Fruit fly (Drosophila melanogaster) whole organism, embryonic: ENCODE results near the gene DIP-alpha.

Experiments used
- Asciz ChIP-seq: fragments of 200-800 bp; sonication (Bioruptor generic); optimal IDR thresholded peaks from 2 replicates; lab custom pipeline; 2017; ENCODE audit warnings: missing biosample characterization, mild to moderate bottlenecking, missing genetic modification characterization, missing genetic modification reagents
- C15 ChIP-seq: fragments of 200-800 bp; sonication (Bioruptor generic); IDR thresholded peaks from 3 replicates; pipeline ENCODE4 v1.3.6; 2022; ENCODE audit warnings: missing biosample characterization, missing genetic modification characterization
- CG10209 ChIP-seq: fragments of 200-800 bp; sonication (Bioruptor generic); optimal IDR thresholded peaks from 3 replicates; lab custom pipeline; 2017; ENCODE audit warnings: missing biosample characterization, mild to moderate bottlenecking, missing genetic modification characterization, missing genetic modification reagents
- CG10267 ChIP-seq: fragments of 200-800 bp; sonication (Bioruptor generic); optimal IDR thresholded peaks from 2 replicates; lab custom pipeline; 2018; ENCODE audit warnings: missing biosample characterization, mild to moderate bottlenecking, missing genetic modification characterization, moderate library complexity
- CG10543 ChIP-seq: fragments of 200-800 bp; sonication (Bioruptor generic); optimal IDR thresholded peaks from 3 replicates; lab custom pipeline; 2017; ENCODE audit warnings: missing biosample characterization, mild to moderate bottlenecking, missing genetic modification characterization, moderate library complexity
- CG11247 ChIP-seq: fragments of 200-800 bp; sonication (Bioruptor generic); IDR thresholded peaks from 2 replicates; pipeline ENCODE4 v1.3.6; 2022; ENCODE audit warnings: missing biosample characterization, missing genetic modification characterization
- CG11696 ChIP-seq: fragments of 200-800 bp; sonication (Bioruptor generic); IDR thresholded peaks from 2 replicates; pipeline ENCODE4 v1.3.6; 2022; ENCODE audit warnings: missing biosample characterization, missing genetic modification characterization
- CG12391 ChIP-seq: fragments of 200-800 bp; sonication (Bioruptor generic); optimal IDR thresholded peaks from 3 replicates; lab custom pipeline; 2018; ENCODE audit warnings: missing biosample characterization, mild to moderate bottlenecking, missing genetic modification characterization, moderate library complexity
- CG12659 ChIP-seq: fragments of 200-800 bp; sonication (Bioruptor generic); optimal IDR thresholded peaks from 3 replicates; lab custom pipeline; 2017; ENCODE audit warnings: mild to moderate bottlenecking, missing biosample characterization, missing genetic modification reagents, missing genetic modification characterization
- CG13296 ChIP-seq: fragments of 200-800 bp; sonication (Bioruptor generic); optimal IDR thresholded peaks from 3 replicates; lab custom pipeline; 2018; ENCODE audit warnings: missing biosample characterization, mild to moderate bottlenecking, missing genetic modification characterization
- CG15269 ChIP-seq: fragments of 200-800 bp; sonication (Bioruptor generic); optimal IDR thresholded peaks from 2 replicates; lab custom pipeline; 2018; ENCODE audit warnings: missing biosample characterization, mild to moderate bottlenecking, missing genetic modification characterization, moderate library complexity
- CG15601 ChIP-seq: fragments of 200-800 bp; sonication (Bioruptor generic); optimal IDR thresholded peaks from 3 replicates; lab custom pipeline; 2019; ENCODE audit warnings: missing biosample characterization, mild to moderate bottlenecking, missing genetic modification characterization, moderate library complexity
- CG17802 ChIP-seq: fragments of 200-800 bp; sonication (Bioruptor generic); optimal IDR thresholded peaks from 2 replicates; lab custom pipeline; 2018; ENCODE audit warnings: missing biosample characterization, mild to moderate bottlenecking, missing genetic modification characterization, moderate library complexity
- CG2129 ChIP-seq: fragments of 200-800 bp; sonication (Bioruptor generic); IDR thresholded peaks from 2 replicates; pipeline ENCODE4 v1.3.6; 2022; ENCODE audit warnings: missing biosample characterization, missing genetic modification characterization; ENCODE audit not compliant: partially characterized antibody
- CG31224 ChIP-seq: fragments of 200-800 bp; sonication (Bioruptor generic); IDR thresholded peaks from 2 replicates; pipeline ENCODE4 v1.3.6; 2022; ENCODE audit warnings: missing biosample characterization, missing genetic modification characterization
- CG34376 ChIP-seq: fragments of 200-800 bp; sonication (Bioruptor generic); optimal IDR thresholded peaks from 2 replicates; lab custom pipeline; 2018; ENCODE audit warnings: missing biosample characterization, mild to moderate bottlenecking, missing genetic modification characterization
- CG3726 ChIP-seq: fragments of 200-800 bp; sonication (Bioruptor generic); IDR thresholded peaks from 3 replicates; pipeline ENCODE4, ENCODE4 v1.3.6; 2022; ENCODE audit warnings: missing biosample characterization, missing genetic modification characterization
- CG3847 ChIP-seq: fragments of 200-800 bp; sonication (Bioruptor generic); IDR thresholded peaks from 2 replicates; pipeline ENCODE4 v1.3.6; 2022; ENCODE audit warnings: missing biosample characterization, missing genetic modification characterization
- CG7357 ChIP-seq: fragments of 200-800 bp; sonication (Bioruptor generic); IDR thresholded peaks from 3 replicates; pipeline ENCODE4 v1.3.6; 2022; ENCODE audit warnings: missing biosample characterization, missing genetic modification characterization
- CG7556 ChIP-seq: fragments of 200-800 bp; sonication (Bioruptor generic); optimal IDR thresholded peaks from 2 replicates; lab custom pipeline; 2017; ENCODE audit warnings: missing biosample characterization, mild to moderate bottlenecking, missing genetic modification characterization
- CoRest ChIP-seq: fragments of 200-800 bp; sonication (Bioruptor generic); optimal IDR thresholded peaks from 3 replicates; lab custom pipeline; 2018; ENCODE audit warnings: missing biosample characterization, mild to moderate bottlenecking, missing genetic modification characterization, moderate library complexity
- Dek ChIP-seq: fragments of 200-800 bp; sonication (Bioruptor generic); optimal IDR thresholded peaks from 3 replicates; lab custom pipeline; 2019; ENCODE audit warnings: missing biosample characterization, mild to moderate bottlenecking, missing genetic modification characterization, moderate library complexity
- H15 ChIP-seq: fragments of 200-800 bp; sonication (Bioruptor generic); IDR thresholded peaks from 3 replicates; pipeline ENCODE4 v1.3.6; 2022; ENCODE audit warnings: missing biosample characterization, missing genetic modification characterization
- HHEX ChIP-seq: fragments of 200-800 bp; sonication (Bioruptor generic); optimal IDR thresholded peaks from 3 replicates; lab custom pipeline; 2017; ENCODE audit warnings: missing biosample characterization, mild to moderate bottlenecking, missing genetic modification characterization, missing genetic modification reagents
- Hr3 ChIP-seq: fragments of 200-800 bp; sonication (Bioruptor generic); optimal IDR thresholded peaks from 3 replicates; lab custom pipeline; 2016; ENCODE audit warnings: missing biosample characterization, missing genetic modification characterization
- Hr51 ChIP-seq, 2 experiments: fragments of 200-800 bp; sonication (Bioruptor generic); optimal IDR thresholded peaks; 2 replicates in 1 of 2; 3 replicates in 1 of 2; lab custom pipeline; 2016 to 2018; ENCODE audit warnings: missing biosample characterization in 2 of 2, missing genetic modification characterization in 2 of 2, mild to moderate bottlenecking in 1 of 2, moderate library complexity in 1 of 2
- Hr78 ChIP-seq, 2 experiments: fragments of 200-800 bp in 1 of 2; fragments of >200 bp in 1 of 2; sonication (Bioruptor generic) in 1 of 2; optimal IDR thresholded peaks; 2 replicates each; lab custom pipeline; 2017 to 2019; ENCODE audit warnings: missing biosample characterization in 2 of 2, missing genetic modification characterization in 2 of 2, mild to moderate bottlenecking in 1 of 2, moderate library complexity in 1 of 2
- NFAT ChIP-seq: fragments of 200-800 bp; sonication (Bioruptor generic); IDR thresholded peaks from 2 replicates; pipeline ENCODE4 v1.3.6; 2022; ENCODE audit warnings: missing biosample characterization, missing genetic modification characterization
- Oli ChIP-seq: fragments of 200-800 bp; sonication (Bioruptor generic); optimal IDR thresholded peaks from 2 replicates; lab custom pipeline; 2018; ENCODE audit warnings: missing biosample characterization, mild to moderate bottlenecking, missing genetic modification characterization, moderate library complexity
- Ravus ChIP-seq: fragments of 200-800 bp; sonication (Bioruptor generic); IDR thresholded peaks from 2 replicates; pipeline ENCODE4 v1.3.6; 2022; ENCODE audit warnings: missing biosample characterization, missing genetic modification characterization
- Rx ChIP-seq: fragments of 200-800 bp; sonication (Bioruptor generic); IDR thresholded peaks from 2 replicates; pipeline ENCODE4 v1.3.6; 2022; ENCODE audit warnings: missing biosample characterization, missing genetic modification characterization
- Six4 ChIP-seq: fragments of 200-800 bp; sonication (Bioruptor generic); optimal IDR thresholded peaks from 2 replicates; lab custom pipeline; 2016; ENCODE audit warnings: missing biosample characterization, missing genetic modification characterization
- Spps ChIP-seq: fragments of 200-800 bp; sonication (Bioruptor generic); optimal IDR thresholded peaks from 2 replicates; lab custom pipeline; 2018; ENCODE audit warnings: missing biosample characterization, mild to moderate bottlenecking, missing genetic modification characterization
- chinmo ChIP-seq: fragments of 200-800 bp; sonication (Bioruptor generic); IDR thresholded peaks from 4 replicates; pipeline ENCODE4 v1.3.6; 2022; ENCODE audit warnings: missing biosample characterization, missing genetic modification characterization; ENCODE audit not compliant: partially characterized antibody
- dmrt99B ChIP-seq: fragments of 200-800 bp; sonication (Bioruptor generic); optimal IDR thresholded peaks from 2 replicates; lab custom pipeline; 2018; ENCODE audit warnings: missing biosample characterization, mild to moderate bottlenecking, missing genetic modification characterization, moderate library complexity
- fd96Cb ChIP-seq: fragments of 200-800 bp; sonication (Bioruptor generic); optimal IDR thresholded peaks from 2 replicates; lab custom pipeline; 2018; ENCODE audit warnings: missing biosample characterization, mild to moderate bottlenecking, missing genetic modification characterization, moderate library complexity
- grau ChIP-seq: fragments of 200-800 bp; optimal IDR thresholded peaks from 3 replicates; lab custom pipeline; 2019; ENCODE audit warnings: missing biosample characterization, mild to moderate bottlenecking, missing genetic modification characterization, moderate library complexity
- klu ChIP-seq: fragments of 200-800 bp; sonication (Bioruptor generic); IDR thresholded peaks from 2 replicates; pipeline ENCODE4 v1.3.6; 2022; ENCODE audit warnings: missing biosample characterization, missing genetic modification characterization
- peb ChIP-seq: fragments of 200-800 bp; sonication (Bioruptor generic); IDR thresholded peaks from 2 replicates; pipeline ENCODE4 v1.3.6; 2022; ENCODE audit warnings: missing biosample characterization, missing genetic modification characterization
- run ChIP-seq: fragments of 200-800 bp; sonication (Bioruptor generic); optimal IDR thresholded peaks from 3 replicates; lab custom pipeline; 2018; ENCODE audit warnings: missing biosample characterization, mild to moderate bottlenecking, missing genetic modification characterization
- sc ChIP-seq, 3 experiments: fragments of >200 bp in 2 of 3; fragments of 200-800 bp in 1 of 3; sonication (Bioruptor generic) in 1 of 3; optimal IDR thresholded peaks; 2 replicates in 2 of 3; 3 replicates in 1 of 3; lab custom pipeline; 2017; ENCODE audit warnings: mild to moderate bottlenecking in 1 of 3, missing biosample characterization in 1 of 3, missing genetic modification characterization in 1 of 3, missing genetic modification reagents in 1 of 3
- sima ChIP-seq: fragments of 200-800 bp; sonication (Bioruptor generic); optimal IDR thresholded peaks from 2 replicates; lab custom pipeline; 2016; ENCODE audit warnings: missing biosample characterization, missing genetic modification characterization
- stwl ChIP-seq: fragments of 200-800 bp; sonication (Bioruptor generic); optimal IDR thresholded peaks from 3 replicates; lab custom pipeline; 2018; ENCODE audit warnings: missing biosample characterization, mild to moderate bottlenecking, missing genetic modification characterization, moderate library complexity
- sug ChIP-seq: fragments of 200-800 bp; optimal IDR thresholded peaks from 2 replicates; lab custom pipeline; 2019; ENCODE audit warnings: missing biosample characterization, mild to moderate bottlenecking, missing genetic modification characterization, moderate library complexity
- trh ChIP-seq: fragments of 200-800 bp; sonication (Bioruptor generic); optimal IDR thresholded peaks from 2 replicates; lab custom pipeline; 2016; ENCODE audit warnings: missing biosample characterization, missing genetic modification characterization
- yki ChIP-seq: fragments of >200 bp; optimal IDR thresholded peaks from 3 replicates; lab custom pipeline; 2018
- zfh2 ChIP-seq: fragments of 200-800 bp; sonication (Bioruptor generic); optimal IDR thresholded peaks from 2 replicates; lab custom pipeline; 2016; ENCODE audit warnings: missing biosample characterization, missing genetic modification characterization

Gene DIP-alpha

dm6 chrX:3474476-3475439 lies 96.7 kb downstream of the DIP-alpha start, which contains the start of gene CG12206 (continued):
- TF ChIP-seq CG11247 (GFP tag; lab: Robert Waterston, UW) (peak; percentile 24; the same call in 1 of the 2 replicates), CG15601 (tag; lab: Kevin White, UChicago) (peak; percentile 23), fd96Cb (tag; lab: Kevin White, UChicago) (peak; percentile 56), C15 (no peak), stwl (tag; lab: Kevin White, UChicago) (no peak), CG7556 (GFP tag; lab: Kevin White, UChicago) (peak; percentile 64), NFAT (0 out of 2 replicates have a peak, but pooled peaks have one; percentile 44), dmrt99B (tag; lab: Kevin White, UChicago) (peak; percentile 72), sima (GFP tag; lab: Kevin White, UChicago) (no peak), CG31224 (GFP tag; lab: Robert Waterston, UW) (0 out of 2 replicates have a peak, but pooled peaks have one; percentile 27), CG10209 (GFP tag; lab: Kevin White, UChicago) (peak; percentile 50), Spps (tag; lab: Kevin White, UChicago) (no peak), CG10267 (peak; percentile 42), run (tag; lab: Kevin White, UChicago) (peak; percentile 44), grau (tag; lab: Kevin White, UChicago) (peak; percentile 74), Asciz (GFP tag; lab: Kevin White, UChicago) (peak; percentile 9), yki (no peak), klu (GFP tag; lab: Robert Waterston, UW) (no peak), CG12391 (tag; lab: Kevin White, UChicago) (peak; percentile 55), CG2129 (no peak), CG17802 (tag; lab: Kevin White, UChicago) (no peak), Dek (tag; lab: Kevin White, UChicago) (peak; percentile 54), CG10543 (GFP tag; lab: Kevin White, UChicago) (peak; percentile 30), sc (optimal IDR thresholded peaks at IDR 0.05; lab: Kevin White, UChicago) (no peak), sc (GFP tag; optimal IDR thresholded peaks at IDR 0.05; lab: Kevin White, UChicago) (peak; percentile 46), HHEX (GFP tag; lab: Kevin White, UChicago) (peak; percentile 47), sug (peak; percentile 39), peb (no peak), CG34376 (GFP tag; lab: Kevin White, UChicago) (no peak), CG11696 (GFP tag; lab: Robert Waterston, UW) (no peak), Hr78 (GFP tag; optimal IDR thresholded peaks at IDR 0.05; lab: Kevin White, UChicago) (no peak), Hr3 (GFP tag; lab: Kevin White, UChicago) (peak; percentile 38), CG15269 (tag; lab: Kevin White, UChicago) (peak; percentile 71), zfh2 (GFP tag; lab: Kevin White, UChicago) (no peak), Ravus (GFP tag; lab: Robert Waterston, UW) (no peak), Six4 (GFP tag; lab: Kevin White, UChicago) (peak; percentile 3), trh (GFP tag; lab: Kevin White, UChicago) (no peak), Hr51 (GFP tag; optimal IDR thresholded peaks at IDR 0.05; lab: Kevin White, UChicago) (peak in 1 of 2 experiments; percentile 74), CG13296 (GFP tag; lab: Kevin White, UChicago) (peak; percentile 56), Oli (tag; lab: Kevin White, UChicago) (peak; percentile 57), CoRest (tag; lab: Kevin White, UChicago) (peak; percentile 72), CG12659 (peak; percentile 41), Rx (GFP tag; lab: Robert Waterston, UW) (no peak), H15 (GFP tag; lab: Robert Waterston, UW) (no peak), chinmo (GFP tag; lab: Robert Waterston, UW) (peak; percentile 71; the same call in 2 of the 4 replicates), CG3847 (GFP tag; lab: Robert Waterston, UW) (peak; percentile 63), CG7357 (GFP tag; lab: Robert Waterston, UW) (0 out of 3 replicates have a peak, but pooled peaks have one; percentile 18), CG3726 (GFP tag; lab: Robert Waterston, UW) (no peak)
